Worm (Caenorhabditis elegans): ENCODE results near the gene fbxc-26.

DNA sequence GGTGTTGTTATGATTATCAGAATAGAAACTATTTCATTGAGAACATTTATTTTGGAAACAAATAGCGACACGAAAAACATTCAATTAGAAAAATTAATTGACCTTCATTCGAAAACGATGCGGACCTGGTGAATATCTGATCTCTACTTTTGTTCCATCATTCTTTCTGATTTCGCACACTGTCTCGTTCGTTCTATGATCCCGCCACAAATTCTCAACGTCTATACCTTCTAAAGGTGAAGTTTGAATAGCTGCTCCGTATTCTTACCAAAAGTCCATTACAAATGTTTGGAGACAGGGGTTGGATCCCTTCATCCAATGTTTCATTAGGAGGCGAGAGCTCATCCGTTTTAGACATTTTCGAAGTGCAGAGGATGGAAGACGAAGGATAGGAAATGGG lies 42.6 kb downstream of the fbxc-26 start, which contains the start of gene fbxb-16:
- TF ChIP-seq W03F9.2 (tag; optimal IDR thresholded peaks at IDR 0.05) (no peak), him-1 (tag; optimal IDR thresholded peaks at IDR 0.05) (no peak)
